Worm (Caenorhabditis elegans) whole organism, L1 larva: ENCODE results near the gene F19B6.10.

Experiments
- ama-1 ChIP-seq: fragments of 150-350 bp; optimal IDR thresholded peaks from 2 replicates; lab custom pipeline; 2014
- blmp-1 ChIP-seq: fragments of 150-350 bp; optimal IDR thresholded peaks from 2 replicates; lab custom pipeline; 2014; ENCODE audit warnings: missing biosample characterization, missing genetic modification characterization
- ceh-63 ChIP-seq: fragments of 200-800 bp; sonication (Bioruptor generic); optimal IDR thresholded peaks from 2 replicates; lab custom pipeline; 2018; ENCODE audit warnings: mild to moderate bottlenecking, missing genetic modification characterization, missing compliant biosample characterization
- ceh-88 ChIP-seq: fragments of 200-800 bp; sonication (Bioruptor generic); IDR thresholded peaks from 2 replicates; pipeline ENCODE4 v1.3.6; 2022; ENCODE audit warnings: missing genetic modification characterization, missing compliant biosample characterization
- ceh-90 ChIP-seq: sonication (generic microtip); optimal IDR thresholded peaks from 2 replicates; lab custom pipeline; 2016; ENCODE audit warnings: missing genetic modification characterization, missing compliant biosample characterization
- ces-1 ChIP-seq: fragments of 150-350 bp; optimal IDR thresholded peaks from 2 replicates; lab custom pipeline; 2014; ENCODE audit warnings: missing biosample characterization, missing genetic modification reagents, missing genetic modification characterization
- efl-1 ChIP-seq, 4 experiments: fragments of 150-350 bp; optimal IDR thresholded peaks in 3 of 4; peaks in 1 of 4; 1 replicate in 1 of 4; 2 replicates in 3 of 4; lab custom pipeline; 2014; ENCODE audit warnings: missing biosample characterization in 2 of 4, missing genetic modification characterization in 2 of 4, missing genetic modification reagents in 2 of 4
- elt-2 ChIP-seq: sonication (generic microtip); optimal IDR thresholded peaks from 2 replicates; lab custom pipeline; 2016; ENCODE audit warnings: missing genetic modification characterization, mild to moderate bottlenecking, inconsistent platforms, missing compliant biosample characterization, missing genetic modification reagents
- fkh-10 ChIP-seq: sonication (generic microtip); optimal IDR thresholded peaks from 2 replicates; lab custom pipeline; 2017; ENCODE audit warnings: missing biosample characterization, missing genetic modification reagents, missing genetic modification characterization
- fkh-4 ChIP-seq: sonication (generic microtip); optimal IDR thresholded peaks from 2 replicates; lab custom pipeline; 2016; ENCODE audit warnings: missing compliant biosample characterization, missing genetic modification characterization, borderline replicate concordance
- fkh-8 ChIP-seq: sonication (generic microtip); optimal IDR thresholded peaks from 2 replicates; lab custom pipeline; 2016; ENCODE audit warnings: mild to moderate bottlenecking, missing genetic modification characterization, missing compliant biosample characterization
- grh-1 ChIP-seq: fragments of 200-800 bp; sonication (Bioruptor generic); IDR thresholded peaks from 2 replicates; pipeline ENCODE4 v1.3.6; 2022; ENCODE audit warnings: missing genetic modification reagents, missing genetic modification characterization, missing compliant biosample characterization
- hlh-4 ChIP-seq: sonication (generic microtip); optimal IDR thresholded peaks from 2 replicates; lab custom pipeline; 2016; ENCODE audit warnings: mild to moderate bottlenecking, missing genetic modification characterization, missing compliant biosample characterization
- isw-1 ChIP-seq: fragments of 200-800 bp; sonication (Bioruptor generic); IDR thresholded peaks from 2 replicates; pipeline ENCODE4 v1.3.6; 2022; ENCODE audit warnings: missing genetic modification characterization, missing compliant biosample characterization
- lin-13 ChIP-seq: fragments of 150-350 bp; optimal IDR thresholded peaks from 2 replicates; lab custom pipeline; 2014; ENCODE audit warnings: missing biosample characterization, missing genetic modification reagents, missing genetic modification characterization
- lin-14 ChIP-seq: fragments of 200-800 bp; sonication (Bioruptor generic); optimal IDR thresholded peaks from 2 replicates; lab custom pipeline; 2018; ENCODE audit warnings: mild to moderate bottlenecking, missing genetic modification characterization, moderate library complexity, missing compliant biosample characterization
- lin-15B ChIP-seq: fragments of 150-350 bp; sonication (generic microtip); optimal IDR thresholded peaks from 3 replicates; lab custom pipeline; 2014; ENCODE audit warnings: missing biosample characterization, missing genetic modification characterization
- lin-39 ChIP-seq: fragments of 150-350 bp; optimal IDR thresholded peaks from 2 replicates; lab custom pipeline; 2014; ENCODE audit warnings: missing biosample characterization, missing genetic modification reagents, missing genetic modification characterization
- lsy-2 ChIP-seq, 2 experiments: fragments of 150-350 bp; optimal IDR thresholded peaks; 2 replicates each; lab custom pipeline; 2014; ENCODE audit warnings: missing biosample characterization in 2 of 2, missing genetic modification characterization in 2 of 2
- nhr-12 ChIP-seq: sonication (generic microtip); optimal IDR thresholded peaks from 2 replicates; lab custom pipeline; 2017; ENCODE audit warnings: missing biosample characterization, missing genetic modification characterization
- nhr-237 ChIP-seq: fragments of 150-350 bp; optimal IDR thresholded peaks from 2 replicates; lab custom pipeline; 2014; ENCODE audit warnings: missing biosample characterization, missing genetic modification characterization
- nhr-28 ChIP-seq: fragments of 150-350 bp; optimal IDR thresholded peaks from 2 replicates; lab custom pipeline; 2014; ENCODE audit warnings: missing biosample characterization, missing genetic modification characterization
- nhr-84 ChIP-seq: sonication (generic microtip); optimal IDR thresholded peaks from 2 replicates; lab custom pipeline; 2017; ENCODE audit warnings: missing biosample characterization, missing genetic modification characterization
- nhr-85 ChIP-seq: sonication (generic microtip); peaks from one replicate; lab custom pipeline; 2016; ENCODE audit warnings: missing genetic modification characterization, inconsistent platforms, missing compliant biosample characterization
- pag-3 ChIP-seq: sonication (generic microtip); optimal IDR thresholded peaks from 2 replicates; lab custom pipeline; 2017; ENCODE audit warnings: missing genetic modification characterization, mild to moderate bottlenecking, missing compliant biosample characterization, antibody characterized with exemption, borderline replicate concordance; ENCODE audit not compliant: insufficient read depth
- skn-1 ChIP-seq: fragments of 150-350 bp; optimal IDR thresholded peaks from 2 replicates; lab custom pipeline; 2014; ENCODE audit warnings: missing biosample characterization, missing genetic modification characterization
- sptf-1 ChIP-seq: fragments of 150-350 bp; optimal IDR thresholded peaks from 2 replicates; lab custom pipeline; 2014; ENCODE audit warnings: missing biosample characterization, missing genetic modification characterization
- swsn-7 ChIP-seq: sonication (generic microtip); optimal IDR thresholded peaks from 2 replicates; lab custom pipeline; 2016; ENCODE audit warnings: missing genetic modification characterization, missing compliant biosample characterization
- tlp-1 ChIP-seq: fragments of 150-350 bp; optimal IDR thresholded peaks from 2 replicates; lab custom pipeline; 2014; ENCODE audit warnings: missing biosample characterization, missing genetic modification characterization
- zag-1 ChIP-seq: fragments of 150-350 bp; optimal IDR thresholded peaks from 2 replicates; lab custom pipeline; 2014; ENCODE audit warnings: missing biosample characterization, missing genetic modification characterization

F19B6.10 gene

ce11 chrIV:12335798-12336197 lies 1.2 kb upstream of the F19B6.10 start, which contains the start of gene F19B6.1:
Gene F19B6.1, minus strand, starts transcription at chrIV:12336075.
- TF ChIP-seq lin-15B (tag; lab: Kevin White, UChicago) (no peak), efl-1 (optimal IDR thresholded peaks at IDR 0.05; lab: Kevin White, UChicago) (no peak), efl-1 (GFP tag; optimal IDR thresholded peaks at IDR 0.05 in 1 of 2; lab: Kevin White, UChicago) (peak in 1 of 2 experiments; percentile 27), tlp-1 (tag; lab: Kevin White, UChicago) (no peak), grh-1 (GFP tag; lab: Robert Waterston, UW) (no peak), skn-1 (tag; lab: Kevin White, UChicago) (no peak)
- TF ChIP-seq, all 84 proteins: peak for 1

- TF ChIP-seq lin-39 (tag; lab: Kevin White, UChicago), result no peak
- TF ChIP-seq fkh-4, result no peak
- no peak for TF ChIP-seq hlh-4 (tag; lab: Kevin White, UChicago)
- TF ChIP-seq nhr-28 (tag; lab: Kevin White, UChicago), result no peak
- TF ChIP-seq ceh-90 (tag; lab: Kevin White, UChicago), result no peak
- no peak for TF ChIP-seq nhr-84 (tag; lab: Kevin White, UChicago)
- TF ChIP-seq elt-2 (tag; lab: Kevin White, UChicago), result no peak
- TF ChIP-seq ama-1 (lab: Kevin White, UChicago), result no peak
- TF ChIP-seq lsy-2 (tag; optimal IDR thresholded peaks at IDR 0.05; lab: Kevin White, UChicago), result no peak
- no peak for TF ChIP-seq zag-1
- no peak for TF ChIP-seq fkh-8 (tag; lab: Kevin White, UChicago)
- no peak for TF ChIP-seq nhr-85 (tag; lab: Kevin White, UChicago)
- no peak for TF ChIP-seq nhr-12 (tag; lab: Kevin White, UChicago)
- no peak for TF ChIP-seq sptf-1 (tag; lab: Kevin White, UChicago)
- no peak for TF ChIP-seq ces-1 (GFP tag; lab: Kevin White, UChicago)
- no peak for TF ChIP-seq pag-3 (tag; lab: Kevin White, UChicago)
These were observed 3.9 kb downstream of the F19B6.10 start for ce11 chrIV:12340885-12341284.

- TF ChIP-seq grh-1 (GFP tag; lab: Robert Waterston, UW), result peak; percentile 56; the same call in 1 of the 2 replicates
- TF ChIP-seq lin-14 (GFP tag; lab: Kevin White, UChicago), result no peak
- TF ChIP-seq blmp-1 (tag; lab: Kevin White, UChicago), result peak; percentile 27
These were observed 12.6 kb downstream of the F19B6.10 start, which contains the start of gene best-22 for ce11 chrIV:12349639-12350038. Gene best-22, plus strand, starts transcription at chrIV:12349939.

DNA sequence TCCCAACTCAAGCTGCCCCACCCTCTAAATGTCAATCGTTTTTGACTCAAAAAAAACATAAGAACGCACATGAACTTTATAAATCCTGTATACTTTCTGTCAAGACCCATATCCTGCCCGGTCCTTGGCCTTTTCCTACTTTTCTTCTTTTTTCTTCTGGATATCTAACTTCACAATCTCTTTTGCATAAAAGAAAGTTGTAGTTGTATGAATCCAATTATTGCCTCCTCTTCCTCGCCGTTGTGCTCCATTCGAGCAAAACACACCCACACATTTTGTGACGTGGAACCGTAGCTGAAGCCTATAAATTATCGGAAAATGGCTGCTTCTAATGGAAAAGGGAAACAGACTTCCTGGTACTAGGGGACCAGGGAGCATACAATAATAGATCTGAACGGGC lies 13.2 kb downstream of the F19B6.10 start:
- no peak for TF ChIP-seq ceh-88 (GFP tag; lab: Robert Waterston, UW)
- peak; percentile 66 for TF ChIP-seq fkh-10 (GFP tag; lab: Kevin White, UChicago)

- TF ChIP-seq ceh-88 (GFP tag; lab: Robert Waterston, UW) (no peak), isw-1 (GFP tag; lab: Robert Waterston, UW) (no peak), blmp-1 (tag; lab: Kevin White, UChicago) (no peak), lin-13 (no peak), fkh-8 (tag; lab: Kevin White, UChicago) (no peak), ceh-63 (GFP tag; lab: Kevin White, UChicago) (peak; percentile 24), efl-1 (optimal IDR thresholded peaks at IDR 0.05; lab: Kevin White, UChicago) (no peak), efl-1 (GFP tag; optimal IDR thresholded peaks at IDR 0.05 in 1 of 2; lab: Kevin White, UChicago) (peak in 1 of 2 experiments; percentile 30)
- TF ChIP-seq, all 84 proteins: peak for 2
These were observed 23.0 kb downstream of the F19B6.10 start for ce11 chrIV:12359979-12360378.

ce11 chrIV:12360742-12361195 lies 23.8 kb downstream of the F19B6.10 start, which contains the start of gene sec-24.2:
Gene sec-24.2, minus strand, starts transcription at chrIV:12360792.
- no peak for TF ChIP-seq swsn-7 (tag; lab: Kevin White, UChicago)
- no peak for TF ChIP-seq lin-15B (tag; lab: Kevin White, UChicago)
- TF ChIP-seq sptf-1 (tag; lab: Kevin White, UChicago), result no peak
- no peak for TF ChIP-seq nhr-237
